Worm (Caenorhabditis elegans) whole organism, L1 larva: ENCODE data around the gene mpst-2.

ENCODE experiments used
- aly-2 ChIP-seq: fragments of 150-350 bp; optimal IDR thresholded peaks from 2 replicates; lab custom pipeline; 2014; ENCODE audit warnings: missing biosample characterization, missing genetic modification characterization
- unc-30 ChIP-seq: sonication (generic microtip); optimal IDR thresholded peaks from 2 replicates; lab custom pipeline; 2017; ENCODE audit warnings: missing biosample characterization, missing genetic modification characterization

ce11 chrV:14899545-14899944 is 6.3 kb upstream of the mpst-2 start, which contains the start of gene H12D21.10:
- TF ChIP-seq unc-30 (tag; lab: Kevin White, UChicago) (no peak), aly-2 (no peak)
